Worm (Caenorhabditis elegans): Measurements from ENCODE around the gene xtr-2.

DNA sequence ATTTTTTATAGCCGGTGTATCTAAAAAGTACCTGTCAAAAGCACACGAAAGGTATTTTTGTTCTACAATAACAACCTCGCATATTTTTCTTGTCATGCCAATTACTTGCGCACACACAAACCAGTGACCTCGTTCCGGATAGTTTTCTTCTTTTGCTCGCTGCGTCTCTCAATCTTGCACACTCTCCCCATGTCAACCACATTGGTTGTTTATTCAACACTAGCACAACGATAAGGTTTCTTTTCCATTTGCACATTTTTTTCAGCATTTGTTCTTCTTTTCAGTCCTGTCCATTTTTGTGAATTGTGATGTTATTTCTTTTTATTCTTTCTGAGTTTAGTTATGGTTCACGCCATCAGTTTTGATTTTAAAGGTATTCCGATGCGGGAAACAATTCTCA is 34.8 kb downstream of the xtr-2 start, which contains the start of gene F42F12.3:
- no peak for TF ChIP-seq B0261.1 (tag; optimal IDR thresholded peaks at IDR 0.05)
- no peak for TF ChIP-seq sea-2 (GFP tag; IDR thresholded peaks at IDR 0.05)
- no peak for TF ChIP-seq Y56A3A.18 (GFP tag; IDR thresholded peaks at IDR 0.05)
- TF ChIP-seq pha-4 (tag; optimal IDR thresholded peaks at IDR 0.05): no peak
- no peak for TF ChIP-seq efl-1 (GFP tag; optimal IDR thresholded peaks at IDR 0.05)
- TF ChIP-seq tbx-9 (tag; optimal IDR thresholded peaks at IDR 0.05; ENCODE audit: borderline replicate concordance): no peak
- no peak for TF ChIP-seq let-526 (GFP tag; IDR thresholded peaks at IDR 0.05)
- no peak for TF ChIP-seq gei-17 (GFP tag; optimal IDR thresholded peaks at IDR 0.05)
- no peak for TF ChIP-seq lin-26 (GFP tag; IDR thresholded peaks at IDR 0.05)
- no peak for TF ChIP-seq tlf-1 (GFP tag; optimal IDR thresholded peaks at IDR 0.05)
- TF ChIP-seq atf-7 (tag; optimal IDR thresholded peaks at IDR 0.05): no peak

Data from whole organism, young adult.